Worm (Caenorhabditis elegans): ENCODE results near the gene appg-2.

appg-2 gene

DNA sequence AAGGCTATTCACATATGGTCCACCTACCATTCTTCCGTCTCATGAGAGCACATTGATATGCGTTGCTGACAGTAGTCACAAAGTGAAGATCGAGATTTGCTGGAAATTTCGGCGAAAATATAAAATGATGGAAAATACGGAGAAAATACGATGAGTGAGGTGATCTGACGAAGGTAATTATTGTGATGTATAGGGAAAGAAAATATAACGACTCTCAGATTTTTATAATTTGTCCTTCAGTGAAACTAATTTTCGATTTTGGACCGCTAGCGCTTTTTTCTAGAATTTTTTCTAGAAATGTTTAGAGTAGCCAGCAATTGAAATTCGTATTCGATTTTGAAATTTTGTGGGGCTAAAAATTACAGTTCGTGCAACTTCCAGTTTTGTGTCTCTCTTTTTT is 28.3 kb downstream of the appg-2 start, which contains the start of gene F46C5.2:
F46C5.2 (minus strand) TSS at position 101 of the 400 bp plus-strand sequence.
- TF ChIP-seq hmg-1.2 (GFP tag; IDR thresholded peaks at IDR 0.05) (no peak), rec-8 (tag; optimal IDR thresholded peaks at IDR 0.05) (no peak)

DNA sequence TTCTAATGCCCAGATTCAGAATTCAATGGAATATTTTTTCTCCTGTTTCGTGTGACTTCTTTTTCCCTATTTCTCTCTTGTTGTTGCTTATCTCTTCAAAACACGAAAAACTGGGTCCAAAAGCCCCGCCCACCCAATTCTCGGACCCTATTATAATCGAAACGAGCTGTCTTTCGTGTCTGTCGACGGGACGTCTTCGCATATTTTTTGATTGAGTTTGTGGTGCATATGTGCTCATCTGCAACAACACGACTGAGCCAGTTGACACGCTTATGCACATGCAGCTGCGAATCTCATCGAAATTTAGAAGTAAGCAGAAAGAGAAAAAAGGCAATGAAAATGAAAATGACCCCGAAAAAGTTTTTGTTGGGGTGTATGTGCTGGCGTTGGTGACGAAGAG is 30.0 kb downstream of the appg-2 start:
- TF ChIP-seq C17E4.6 (GFP tag; IDR thresholded peaks at IDR 0.05) (no peak), gei-17 (GFP tag; optimal IDR thresholded peaks at IDR 0.05) (no peak), lin-54 (GFP tag; optimal IDR thresholded peaks at IDR 0.05) (no peak), C06A6.2 (GFP tag; conservative IDR thresholded peaks at IDR 0.05) (no peak), F10E7.11 (tag; optimal IDR thresholded peaks at IDR 0.05) (no peak), hsf-1 (GFP tag; IDR thresholded peaks at IDR 0.05) (no peak), mxl-1 (tag; optimal IDR thresholded peaks at IDR 0.05) (no peak), F57C9.4 (tag; optimal IDR thresholded peaks at IDR 0.05) (no peak), unc-62 (GFP tag; optimal IDR thresholded peaks at IDR 0.05) (no peak), B0019.2 (GFP tag; conservative IDR thresholded peaks at IDR 0.05) (no peak), ztf-26 (tag; optimal IDR thresholded peaks at IDR 0.05) (no peak), ceh-27 (GFP tag; optimal IDR thresholded peaks at IDR 0.05) (no peak), rec-8 (tag; optimal IDR thresholded peaks at IDR 0.05) (no peak), F23B12.7 (tag; optimal IDR thresholded peaks at IDR 0.05; ENCODE audit: insufficient read depth) (no peak), tlf-1 (GFP tag; optimal IDR thresholded peaks at IDR 0.05) (no peak), zim-3 (tag; optimal IDR thresholded peaks at IDR 0.05) (no peak)

ce11 chrII:8832941-8833340 is 32.0 kb downstream of the appg-2 start:
- no peak for TF ChIP-seq B0336.3 (GFP tag; IDR thresholded peaks at IDR 0.05)

ce11 chrII:8835857-8836256 is 34.9 kb downstream of the appg-2 start, which contains the start of gene F46C5.4:
Gene F46C5.4 (plus strand): TSS chrII:8836078.
- TF ChIP-seq mxl-1 (tag; optimal IDR thresholded peaks at IDR 0.05) (no peak), snpc-1.3 (tag; optimal IDR thresholded peaks at IDR 0.05; ENCODE audit: insufficient read depth) (no peak)

- TF ChIP-seq egrh-3 (GFP tag; IDR thresholded peaks at IDR 0.05) (no peak), B0035.1 (tag; optimal IDR thresholded peaks at IDR 0.05) (no peak), madf-6 (GFP tag; IDR thresholded peaks at IDR 0.05) (no peak), ama-1 (optimal IDR thresholded peaks at IDR 0.05) (no peak), ama-1 (GFP tag; optimal IDR thresholded peaks at IDR 0.05) (no peak), nhr-120 (GFP tag; IDR thresholded peaks at IDR 0.05) (no peak)
Observed at ce11 chrII:8839025-8839424, 38.1 kb downstream of the appg-2 start, which contains the start of gene F46C5.7. Gene F46C5.7 (plus strand): TSS chrII:8839325.

DNA sequence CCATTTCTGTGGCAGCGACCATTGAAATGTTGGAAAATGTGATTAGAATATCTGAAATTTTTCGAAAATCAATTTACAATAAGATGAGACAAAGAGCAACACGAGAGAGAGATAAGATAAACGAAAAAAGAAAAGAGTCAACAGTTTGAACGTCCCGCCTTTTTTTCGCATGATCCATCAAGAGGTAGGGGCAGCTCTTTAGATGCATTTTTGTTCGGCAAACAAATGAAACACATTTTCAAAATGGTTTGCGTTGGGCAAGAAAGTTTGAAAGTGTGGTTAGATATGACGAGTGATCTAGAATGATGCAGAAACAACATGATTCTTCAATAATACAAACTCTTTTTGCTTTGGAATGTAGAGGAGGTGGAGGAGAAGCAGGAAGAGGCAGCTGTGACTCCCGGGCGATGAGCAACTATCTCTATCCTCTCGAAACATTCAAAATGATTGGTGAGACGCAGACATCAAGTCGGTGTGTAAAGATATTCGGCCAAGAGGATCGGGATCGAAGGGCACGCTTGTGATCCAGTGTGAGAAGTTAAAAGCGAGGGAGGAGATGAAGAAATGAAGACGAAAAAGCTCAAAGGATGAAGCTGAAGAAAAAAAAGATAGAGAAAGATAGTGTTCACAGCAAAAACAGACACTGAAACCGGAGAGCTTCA is 43.7 kb downstream of the appg-2 start, which contains the start of gene F46C5.6:
F46C5.6 (minus strand) TSS at position 51 of the 662 bp plus-strand sequence.
- TF ChIP-seq lir-1 (GFP tag; conservative IDR thresholded peaks at IDR 0.05) (no peak), F22D6.2 (tag; optimal IDR thresholded peaks at IDR 0.05) (no peak), madf-8 (GFP tag; conservative IDR thresholded peaks at IDR 0.05) (no peak), efl-1 (GFP tag; optimal IDR thresholded peaks at IDR 0.05) (no peak), Y53F4B.3 (GFP tag; IDR thresholded peaks at IDR 0.05) (no peak), Y67H2A.10 (GFP tag; conservative IDR thresholded peaks at IDR 0.05) (no peak), ztf-28 (GFP tag; IDR thresholded peaks at IDR 0.05) (no peak), nhr-120 (GFP tag; IDR thresholded peaks at IDR 0.05) (no peak), hsf-1 (GFP tag; IDR thresholded peaks at IDR 0.05) (no peak), T26A5.8 (tag; optimal IDR thresholded peaks at IDR 0.05) (no peak), madf-10 (tag; optimal IDR thresholded peaks at IDR 0.05) (no peak), mcd-1 (GFP tag; IDR thresholded peaks at IDR 0.05) (no peak), T07F8.4 (tag; optimal IDR thresholded peaks at IDR 0.05) (no peak), madf-3 (GFP tag; IDR thresholded peaks at IDR 0.05) (no peak), cebp-1 (GFP tag; IDR thresholded peaks at IDR 0.05) (no peak), cebp-1 (tag; optimal IDR thresholded peaks at IDR 0.05) (no peak), tlf-1 (GFP tag; optimal IDR thresholded peaks at IDR 0.05) (no peak), B0336.3 (GFP tag; IDR thresholded peaks at IDR 0.05) (no peak)
